Worm (Caenorhabditis elegans) whole organism, L1 larva: ENCODE data around the gene mca-1.

ENCODE experiments used
- alr-1 ChIP-seq: fragments of 200-800 bp; sonication (Bioruptor generic); optimal IDR thresholded peaks from 2 replicates; lab custom pipeline; 2018; ENCODE audit warnings: borderline replicate concordance, mild to moderate bottlenecking, missing genetic modification characterization, missing compliant biosample characterization
- blmp-1 ChIP-seq: fragments of 150-350 bp; optimal IDR thresholded peaks from 2 replicates; lab custom pipeline; 2014; ENCODE audit warnings: missing biosample characterization, missing genetic modification characterization
- dpl-1 ChIP-seq, 3 experiments: fragments of 150-350 bp in 2 of 3; sonication (generic microtip) in 1 of 3; optimal IDR thresholded peaks; 2 replicates each; lab custom pipeline; 2014 to 2017; ENCODE audit warnings: missing biosample characterization in 3 of 3, missing genetic modification characterization in 3 of 3, missing genetic modification reagents in 3 of 3
- fos-1 ChIP-seq: fragments of 150-350 bp; optimal IDR thresholded peaks from 2 replicates; lab custom pipeline; 2014; ENCODE audit warnings: missing biosample characterization, missing genetic modification characterization
- isw-1 ChIP-seq: fragments of 200-800 bp; sonication (Bioruptor generic); IDR thresholded peaks from 2 replicates; pipeline ENCODE4 v1.3.6; 2022; ENCODE audit warnings: missing genetic modification characterization, missing compliant biosample characterization
- lir-3 ChIP-seq: sonication (generic microtip); optimal IDR thresholded peaks from 2 replicates; lab custom pipeline; 2016; ENCODE audit warnings: mild to moderate bottlenecking, missing genetic modification characterization, moderate library complexity, missing compliant biosample characterization; ENCODE audit not compliant: poor library complexity
- nhr-11 ChIP-seq: fragments of 150-350 bp; optimal IDR thresholded peaks from 2 replicates; lab custom pipeline; 2014; ENCODE audit warnings: missing biosample characterization, missing genetic modification characterization
- nhr-12 ChIP-seq: sonication (generic microtip); optimal IDR thresholded peaks from 2 replicates; lab custom pipeline; 2017; ENCODE audit warnings: missing biosample characterization, missing genetic modification characterization
- nhr-237 ChIP-seq: fragments of 150-350 bp; optimal IDR thresholded peaks from 2 replicates; lab custom pipeline; 2014; ENCODE audit warnings: missing biosample characterization, missing genetic modification characterization
- nhr-77 ChIP-seq: fragments of 150-350 bp; optimal IDR thresholded peaks from 2 replicates; lab custom pipeline; 2014; ENCODE audit warnings: missing biosample characterization, missing genetic modification characterization
- nhr-84 ChIP-seq: sonication (generic microtip); optimal IDR thresholded peaks from 2 replicates; lab custom pipeline; 2017; ENCODE audit warnings: missing biosample characterization, missing genetic modification characterization
- tbx-2 ChIP-seq: sonication (generic microtip); optimal IDR thresholded peaks from 2 replicates; lab custom pipeline; 2016; ENCODE audit warnings: missing genetic modification characterization, missing compliant biosample characterization
- unc-62 ChIP-seq: fragments of 150-350 bp; optimal IDR thresholded peaks from 2 replicates; lab custom pipeline; 2014; ENCODE audit warnings: missing biosample characterization, missing genetic modification reagents, missing genetic modification characterization
- ztf-4 ChIP-seq: fragments of 150-350 bp; optimal IDR thresholded peaks from 2 replicates; lab custom pipeline; 2014; ENCODE audit warnings: missing biosample characterization, missing genetic modification characterization

- TF ChIP-seq tbx-2 (tag; lab: Kevin White, UChicago), result peak; percentile 35
- TF ChIP-seq nhr-77, result no peak
- no peak for TF ChIP-seq nhr-11 (tag; lab: Kevin White, UChicago)
- TF ChIP-seq ztf-4 (tag; lab: Kevin White, UChicago), result peak; percentile 18
- no peak for TF ChIP-seq fos-1 (tag; lab: Kevin White, UChicago)
- TF ChIP-seq nhr-12, result no peak
- no peak for TF ChIP-seq nhr-84 (tag; lab: Kevin White, UChicago)
- TF ChIP-seq blmp-1 (tag; lab: Kevin White, UChicago), result peak; percentile 90
- no peak for TF ChIP-seq isw-1 (GFP tag; lab: Robert Waterston, UW)
- TF ChIP-seq alr-1, result no peak
- TF ChIP-seq nhr-237, result no peak
- TF ChIP-seq lir-3 (tag; lab: Kevin White, UChicago), result no peak
- TF ChIP-seq unc-62 (GFP tag; lab: Kevin White, UChicago), result no peak
- TF ChIP-seq dpl-1 (GFP tag; optimal IDR thresholded peaks at IDR 0.05; lab: Kevin White, UChicago), result peak in 1 of 3 experiments; percentile 21
Measured at ce11 chrIV:9672434-9672833, 37.7 kb upstream of the mca-1 start.
